Fruit fly (Drosophila melanogaster) whole organism, embryonic: ENCODE results near the gene Lamtor3.

ENCODE experiments used
- Aef1 ChIP-seq: fragments of 200-800 bp; sonication (Bioruptor generic); IDR thresholded peaks from 3 replicates; pipeline ENCODE4 v1.3.6; 2022; ENCODE audit warnings: missing biosample characterization, missing genetic modification characterization
- Atf-2 ChIP-seq: fragments of 200-800 bp; sonication (Bioruptor generic); optimal IDR thresholded peaks from 2 replicates; lab custom pipeline; 2016; ENCODE audit warnings: missing biosample characterization, missing genetic modification characterization
- Awh ChIP-seq: fragments of 200-800 bp; sonication (Bioruptor generic); IDR thresholded peaks from 2 replicates; pipeline ENCODE4, ENCODE4 v1.3.6; 2022; ENCODE audit warnings: missing biosample characterization, missing genetic modification characterization
- B-H2 ChIP-seq: fragments of 200-800 bp; sonication (Bioruptor generic); optimal IDR thresholded peaks from 2 replicates; lab custom pipeline; 2018; ENCODE audit warnings: missing biosample characterization, mild to moderate bottlenecking, missing genetic modification characterization
- Bteb2 ChIP-seq: fragments of 200-800 bp; sonication (Bioruptor generic); optimal IDR thresholded peaks from 2 replicates; lab custom pipeline; 2016; ENCODE audit warnings: missing biosample characterization, missing genetic modification characterization
- CG12104 ChIP-seq: fragments of 200-800 bp; sonication (Bioruptor generic); optimal IDR thresholded peaks from 3 replicates; lab custom pipeline; 2016; ENCODE audit warnings: missing biosample characterization, missing genetic modification characterization
- CG12236 ChIP-seq: fragments of 200-800 bp; sonication (Bioruptor generic); optimal IDR thresholded peaks from 2 replicates; lab custom pipeline; 2016; ENCODE audit warnings: missing biosample characterization, missing genetic modification characterization
- CG12744 ChIP-seq: fragments of 200-800 bp; sonication (Bioruptor generic); optimal IDR thresholded peaks from 2 replicates; lab custom pipeline; 2016; ENCODE audit warnings: missing biosample characterization, missing genetic modification characterization
- CG14050 ChIP-seq: fragments of 200-800 bp; sonication (Bioruptor generic); IDR thresholded peaks from 3 replicates; pipeline ENCODE4 v1.3.6; 2022; ENCODE audit warnings: missing biosample characterization, missing genetic modification characterization
- CG17385 ChIP-seq: fragments of 200-800 bp; sonication (Bioruptor generic); optimal IDR thresholded peaks from 3 replicates; lab custom pipeline; 2018; ENCODE audit warnings: missing biosample characterization, mild to moderate bottlenecking, missing genetic modification characterization
- CG2202 ChIP-seq: fragments of 200-800 bp; sonication (Bioruptor generic); optimal IDR thresholded peaks from 2 replicates; lab custom pipeline; 2018; ENCODE audit warnings: missing biosample characterization, mild to moderate bottlenecking, missing genetic modification characterization
- CG2712 ChIP-seq: fragments of 200-800 bp; optimal IDR thresholded peaks from 3 replicates; lab custom pipeline; 2019; ENCODE audit warnings: missing biosample characterization, mild to moderate bottlenecking, missing genetic modification characterization, moderate library complexity
- CG4282 ChIP-seq: fragments of 200-800 bp; sonication (Bioruptor generic); optimal IDR thresholded peaks from 2 replicates; lab custom pipeline; 2016; ENCODE audit warnings: missing biosample characterization, missing genetic modification characterization
- CG4617 ChIP-seq: fragments of 200-800 bp; sonication (Bioruptor generic); optimal IDR thresholded peaks from 3 replicates; lab custom pipeline; 2016; ENCODE audit warnings: missing biosample characterization, missing genetic modification characterization, borderline replicate concordance
- CG5953 ChIP-seq: fragments of 200-800 bp; sonication (Bioruptor generic); IDR thresholded peaks from 2 replicates; pipeline ENCODE4 v1.3.6; 2022; ENCODE audit warnings: missing biosample characterization, missing genetic modification characterization
- CG6254 ChIP-seq: fragments of 200-800 bp; sonication (Bioruptor generic); optimal IDR thresholded peaks from 3 replicates; lab custom pipeline; 2017; ENCODE audit warnings: mild to moderate bottlenecking, missing biosample characterization, missing genetic modification reagents, missing genetic modification characterization
- CG6813 ChIP-seq: fragments of 200-800 bp; sonication (Bioruptor generic); optimal IDR thresholded peaks from 2 replicates; lab custom pipeline; 2017; ENCODE audit warnings: missing biosample characterization, missing genetic modification characterization, mild to moderate bottlenecking, moderate library complexity, missing genetic modification reagents
- CG6854 ChIP-seq: fragments of 200-800 bp; sonication (Bioruptor generic); optimal IDR thresholded peaks from 3 replicates; lab custom pipeline; 2017; ENCODE audit warnings: missing biosample characterization, mild to moderate bottlenecking, missing genetic modification characterization
- CG7357 ChIP-seq: fragments of 200-800 bp; sonication (Bioruptor generic); IDR thresholded peaks from 3 replicates; pipeline ENCODE4 v1.3.6; 2022; ENCODE audit warnings: missing biosample characterization, missing genetic modification characterization
- CG9609 ChIP-seq: fragments of 200-800 bp; sonication (Bioruptor generic); optimal IDR thresholded peaks from 3 replicates; lab custom pipeline; 2016; ENCODE audit warnings: missing biosample characterization, missing genetic modification characterization
- Dfd ChIP-seq, 2 experiments: fragments of >200 bp; optimal IDR thresholded peaks; 2 replicates each; lab custom pipeline; 2017; ENCODE audit warnings: missing biosample characterization in 2 of 2, missing genetic modification characterization in 2 of 2
- Dp ChIP-seq: fragments of 200-800 bp; sonication (Bioruptor generic); optimal IDR thresholded peaks from 2 replicates; lab custom pipeline; 2018; ENCODE audit warnings: missing biosample characterization, mild to moderate bottlenecking, missing genetic modification characterization, moderate library complexity
- Dref ChIP-seq: fragments of 200-800 bp; sonication (Bioruptor generic); IDR thresholded peaks from 2 replicates; pipeline ENCODE4 v1.3.6; 2022; ENCODE audit warnings: missing biosample characterization, missing genetic modification characterization
- Hr51 ChIP-seq, 2 experiments: fragments of 200-800 bp; sonication (Bioruptor generic); optimal IDR thresholded peaks; 2 replicates in 1 of 2; 3 replicates in 1 of 2; lab custom pipeline; 2016 to 2018; ENCODE audit warnings: missing biosample characterization in 2 of 2, missing genetic modification characterization in 2 of 2, mild to moderate bottlenecking in 1 of 2, moderate library complexity in 1 of 2
- Optix ChIP-seq: fragments of 200-800 bp; sonication (Bioruptor generic); IDR thresholded peaks from 3 replicates; pipeline ENCODE4 v1.3.6; 2022; ENCODE audit warnings: missing biosample characterization, missing genetic modification characterization
- Six4 ChIP-seq: fragments of 200-800 bp; sonication (Bioruptor generic); optimal IDR thresholded peaks from 2 replicates; lab custom pipeline; 2016; ENCODE audit warnings: missing biosample characterization, missing genetic modification characterization
- Sry-β ChIP-seq: fragments of 200-800 bp; sonication (Bioruptor generic); optimal IDR thresholded peaks from 2 replicates; lab custom pipeline; 2018; ENCODE audit warnings: missing biosample characterization, mild to moderate bottlenecking, missing genetic modification characterization, moderate library complexity
- Stat92E ChIP-seq, 3 experiments: fragments of >200 bp in 2 of 3; fragments of 200-800 bp in 1 of 3; sonication (Bioruptor generic) in 1 of 3; optimal IDR thresholded peaks; 2 replicates each; lab custom pipeline; 2017 to 2019; ENCODE audit warnings: missing biosample characterization in 3 of 3, missing genetic modification characterization in 3 of 3, mild to moderate bottlenecking in 1 of 3, moderate library complexity in 1 of 3
- bcd ChIP-seq: fragments of 200-800 bp; sonication (Bioruptor generic); optimal IDR thresholded peaks from 2 replicates; lab custom pipeline; 2017; ENCODE audit warnings: missing biosample characterization, mild to moderate bottlenecking, missing genetic modification characterization
- caup ChIP-seq: fragments of 200-800 bp; sonication (Bioruptor generic); optimal IDR thresholded peaks from 3 replicates; lab custom pipeline; 2017; ENCODE audit warnings: missing biosample characterization, mild to moderate bottlenecking, missing genetic modification characterization, moderate library complexity; ENCODE audit not compliant: severe bottlenecking
- cg ChIP-seq: fragments of 200-800 bp; sonication (Bioruptor generic); optimal IDR thresholded peaks from 3 replicates; lab custom pipeline; 2019; ENCODE audit warnings: missing biosample characterization, mild to moderate bottlenecking, missing genetic modification characterization, moderate library complexity
- ems ChIP-seq: fragments of 200-800 bp; sonication (Bioruptor generic); optimal IDR thresholded peaks from 3 replicates; lab custom pipeline; 2016; ENCODE audit warnings: missing biosample characterization, missing genetic modification characterization
- fd3F ChIP-seq: fragments of 200-800 bp; sonication (Bioruptor generic); optimal IDR thresholded peaks from 2 replicates; lab custom pipeline; 2018; ENCODE audit warnings: missing biosample characterization, mild to moderate bottlenecking, missing genetic modification characterization, moderate library complexity
- gcm2 ChIP-seq: fragments of 200-800 bp; sonication (Bioruptor generic); optimal IDR thresholded peaks from 2 replicates; lab custom pipeline; 2016; ENCODE audit warnings: missing biosample characterization, missing genetic modification characterization
- gro ChIP-seq: fragments of 200-800 bp; sonication (Bioruptor generic); optimal IDR thresholded peaks from 2 replicates; lab custom pipeline; 2016; ENCODE audit warnings: missing biosample characterization, missing genetic modification characterization
- kah ChIP-seq: fragments of 200-800 bp; sonication (Bioruptor generic); optimal IDR thresholded peaks from 2 replicates; lab custom pipeline; 2018; ENCODE audit warnings: missing biosample characterization, mild to moderate bottlenecking, missing genetic modification characterization
- lov ChIP-seq, 2 experiments: fragments of 200-800 bp in 1 of 2; fragments of >200 bp in 1 of 2; sonication (Bioruptor generic) in 1 of 2; IDR thresholded peaks in 1 of 2; optimal IDR thresholded peaks in 1 of 2; 2 replicates in 1 of 2; 3 replicates in 1 of 2; pipeline versions ENCODE4 v1.3.6 to Lab custom; 2017 to 2022; ENCODE audit warnings: missing biosample characterization in 1 of 2, missing genetic modification characterization in 1 of 2
- luna ChIP-seq: fragments of 200-800 bp; sonication (Bioruptor generic); optimal IDR thresholded peaks from 2 replicates; lab custom pipeline; 2016; ENCODE audit warnings: missing biosample characterization, missing genetic modification characterization
- mirr ChIP-seq: fragments of 200-800 bp; sonication (Bioruptor generic); optimal IDR thresholded peaks from 3 replicates; lab custom pipeline; 2018; ENCODE audit warnings: missing biosample characterization, mild to moderate bottlenecking, missing genetic modification characterization
- p53 ChIP-seq: fragments of 200-800 bp; sonication (Bioruptor generic); optimal IDR thresholded peaks from 2 replicates; lab custom pipeline; 2016; ENCODE audit warnings: missing biosample characterization, missing genetic modification characterization
- pnt ChIP-seq: fragments of 200-800 bp; sonication (Bioruptor generic); optimal IDR thresholded peaks from 3 replicates; lab custom pipeline; 2016; ENCODE audit warnings: missing biosample characterization, missing genetic modification characterization
- pzg ChIP-seq: fragments of 200-800 bp; sonication (Bioruptor generic); optimal IDR thresholded peaks from 3 replicates; lab custom pipeline; 2018; ENCODE audit warnings: missing biosample characterization, mild to moderate bottlenecking, missing genetic modification characterization, moderate library complexity
- sens ChIP-seq: fragments of 200-800 bp; sonication (Bioruptor generic); peaks from one replicate; lab custom pipeline; 2016; ENCODE audit warnings: missing biosample characterization, missing genetic modification characterization
- shn ChIP-seq: fragments of 200-800 bp; sonication (Bioruptor generic); optimal IDR thresholded peaks from 3 replicates; lab custom pipeline; 2016; ENCODE audit warnings: missing biosample characterization, missing genetic modification characterization
- sug ChIP-seq: fragments of 200-800 bp; optimal IDR thresholded peaks from 2 replicates; lab custom pipeline; 2019; ENCODE audit warnings: missing biosample characterization, mild to moderate bottlenecking, missing genetic modification characterization, moderate library complexity
- tll ChIP-seq, 2 experiments: fragments of 200-800 bp in 1 of 2; fragments of >200 bp in 1 of 2; sonication (Bioruptor generic) in 1 of 2; optimal IDR thresholded peaks; 2 replicates each; lab custom pipeline; 2017 to 2019; ENCODE audit warnings: missing biosample characterization in 2 of 2, missing genetic modification characterization in 2 of 2, mild to moderate bottlenecking in 1 of 2, moderate library complexity in 1 of 2
- unc-4 ChIP-seq: fragments of 200-800 bp; sonication (Bioruptor generic); IDR thresholded peaks from 2 replicates; pipeline ENCODE4 v1.3.6; 2022; ENCODE audit warnings: missing biosample characterization, missing genetic modification characterization; ENCODE audit not compliant: partially characterized antibody
- zfh2 ChIP-seq: fragments of 200-800 bp; sonication (Bioruptor generic); optimal IDR thresholded peaks from 2 replicates; lab custom pipeline; 2016; ENCODE audit warnings: missing biosample characterization, missing genetic modification characterization

The Lamtor3 gene

dm6 chr2L:17480943-17481580 is at the start of gene Lamtor3, which contains the start of gene fws (continued):
- peak in 1 of 3 experiments; percentile 49 for TF ChIP-seq Stat92E (GFP tag; optimal IDR thresholded peaks at IDR 0.05; lab: Kevin White, UChicago)
- peak; percentile 98 for TF ChIP-seq bcd (GFP tag; lab: Kevin White, UChicago)
- peak; percentile 52; the same call in 1 of the 2 replicates for TF ChIP-seq unc-4 (GFP tag; lab: Robert Waterston, UW)
- peak; percentile 87 for TF ChIP-seq CG12104 (GFP tag; lab: Kevin White, UChicago)
- peak; percentile 97 for TF ChIP-seq sens (GFP tag; lab: Kevin White, UChicago)
- peak; percentile 85 for TF ChIP-seq gcm2 (GFP tag; lab: Kevin White, UChicago)
- TF ChIP-seq Awh: peak; percentile 99
- peak; percentile 99 for TF ChIP-seq CG5953
- TF ChIP-seq luna (GFP tag; lab: Kevin White, UChicago): peak; percentile 11
- no peak for TF ChIP-seq Dfd (GFP tag; optimal IDR thresholded peaks at IDR 0.05; lab: Kevin White, UChicago)
- peak; percentile 97 for TF ChIP-seq zfh2
- peak; percentile 99 for TF ChIP-seq CG14050 (GFP tag; lab: Robert Waterston, UW)
- peak; percentile 56 for TF ChIP-seq mirr (GFP tag; lab: Kevin White, UChicago)
- peak; percentile 95 for TF ChIP-seq Six4 (GFP tag; lab: Kevin White, UChicago)
- TF ChIP-seq CG17385 (GFP tag; lab: Kevin White, UChicago): peak; percentile 96
- TF ChIP-seq CG12236 (GFP tag; lab: Kevin White, UChicago): peak; percentile 57
- peak; percentile 73 for TF ChIP-seq gro
- peak; percentile 99 for TF ChIP-seq Aef1 (GFP tag; lab: Robert Waterston, UW)
- peak; percentile 98 for TF ChIP-seq CG2712 (tag; lab: Kevin White, UChicago)
- peak; percentile 41 for TF ChIP-seq pzg
- no peak for TF ChIP-seq p53 (GFP tag; lab: Kevin White, UChicago)
- peak; percentile 90 for TF ChIP-seq ems
- TF ChIP-seq Hr51 (GFP tag; optimal IDR thresholded peaks at IDR 0.05; lab: Kevin White, UChicago): peak; percentile 91 to 98
- peak; percentile 84 for TF ChIP-seq sug (tag; lab: Kevin White, UChicago)
- TF ChIP-seq CG4282 (GFP tag; lab: Kevin White, UChicago): peak; percentile 44
- peak; percentile 88 for TF ChIP-seq kah (GFP tag; lab: Kevin White, UChicago)
- peak; percentile 95 for TF ChIP-seq CG4617 (GFP tag; lab: Kevin White, UChicago)
- TF ChIP-seq Sry-β (GFP tag; lab: Kevin White, UChicago): peak; percentile 63
- peak; percentile 85 for TF ChIP-seq shn (GFP tag; lab: Kevin White, UChicago)
- peak; percentile 68 for TF ChIP-seq Atf-2 (GFP tag; lab: Kevin White, UChicago)
- no peak for TF ChIP-seq cg
- peak; percentile 97 for TF ChIP-seq CG7357
- peak; percentile 97 for TF ChIP-seq caup (GFP tag; lab: Kevin White, UChicago)
- peak; percentile 94 for TF ChIP-seq CG6254
- TF ChIP-seq B-H2: peak; percentile 46
- peak; percentile 74 for TF ChIP-seq Dref (GFP tag; lab: Robert Waterston, UW)
- TF ChIP-seq CG6813 (GFP tag; lab: Kevin White, UChicago): peak; percentile 95
- peak in 1 of 2 experiments; percentile 38 for TF ChIP-seq tll (GFP tag; optimal IDR thresholded peaks at IDR 0.05; lab: Kevin White, UChicago)
- peak; percentile 99 for TF ChIP-seq Optix (GFP tag; lab: Robert Waterston, UW)
- peak; percentile 98 for TF ChIP-seq fd3F (GFP tag; lab: Kevin White, UChicago)
- TF ChIP-seq Bteb2 (GFP tag; lab: Kevin White, UChicago): peak; percentile 90
- TF ChIP-seq CG9609 (GFP tag; lab: Kevin White, UChicago): peak; percentile 90
- peak; percentile 74 for TF ChIP-seq CG12744
- no peak for TF ChIP-seq lov (optimal IDR thresholded peaks at IDR 0.05; lab: Kevin White, UChicago)
- TF ChIP-seq lov (GFP tag; IDR thresholded peaks at IDR 0.05; lab: Robert Waterston, UW): peak; percentile 99
- peak; percentile 42 for TF ChIP-seq pnt (GFP tag; lab: Kevin White, UChicago)
- peak; percentile 93 for TF ChIP-seq CG6854
- TF ChIP-seq Dp: peak; percentile 56
- TF ChIP-seq CG2202: peak; percentile 98
